Fruit fly (Drosophila melanogaster) whole organism, embryonic: ENCODE measurements around the gene CG8560.

Source experiments
- Adf1 ChIP-seq: fragments of 200-800 bp; sonication (Bioruptor generic); IDR thresholded peaks from 2 replicates; pipeline ENCODE4 v1.3.6; 2022; ENCODE audit warnings: missing biosample characterization, missing genetic modification characterization
- CG10543 ChIP-seq: fragments of 200-800 bp; sonication (Bioruptor generic); optimal IDR thresholded peaks from 3 replicates; lab custom pipeline; 2017; ENCODE audit warnings: missing biosample characterization, mild to moderate bottlenecking, missing genetic modification characterization, moderate library complexity
- CG11456 ChIP-seq: fragments of 200-800 bp; sonication (Bioruptor generic); IDR thresholded peaks from 3 replicates; pipeline ENCODE4 v1.3.6; 2022; ENCODE audit warnings: missing biosample characterization, missing genetic modification characterization
- CG14014 ChIP-seq: fragments of 200-800 bp; sonication (Bioruptor generic); IDR thresholded peaks from 2 replicates; pipeline ENCODE4 v1.3.6; 2022; ENCODE audit warnings: missing biosample characterization, missing genetic modification characterization
- CG14050 ChIP-seq: fragments of 200-800 bp; sonication (Bioruptor generic); IDR thresholded peaks from 3 replicates; pipeline ENCODE4 v1.3.6; 2022; ENCODE audit warnings: missing biosample characterization, missing genetic modification characterization
- CG14860 ChIP-seq: fragments of 200-800 bp; sonication (Bioruptor generic); IDR thresholded peaks from 3 replicates; pipeline ENCODE4 v1.3.6; 2022; ENCODE audit warnings: missing biosample characterization, missing genetic modification characterization; ENCODE audit not compliant: partially characterized antibody
- CG15479 ChIP-seq: fragments of 200-800 bp; sonication (Bioruptor generic); optimal IDR thresholded peaks from 3 replicates; lab custom pipeline; 2019; ENCODE audit warnings: missing biosample characterization, mild to moderate bottlenecking, missing genetic modification characterization, moderate library complexity
- CG17912 ChIP-seq: fragments of 200-800 bp; sonication (Bioruptor generic); optimal IDR thresholded peaks from 2 replicates; lab custom pipeline; 2018; ENCODE audit warnings: missing biosample characterization, mild to moderate bottlenecking, missing genetic modification characterization
- CG1832 ChIP-seq: fragments of 200-800 bp; sonication (Bioruptor generic); optimal IDR thresholded peaks from 2 replicates; lab custom pipeline; 2017; ENCODE audit warnings: missing biosample characterization, mild to moderate bottlenecking, missing genetic modification characterization, inconsistent platforms
- CG33557 ChIP-seq: fragments of 200-800 bp; sonication (Bioruptor generic); optimal IDR thresholded peaks from 2 replicates; lab custom pipeline; 2019; ENCODE audit warnings: missing biosample characterization, mild to moderate bottlenecking, missing genetic modification characterization, moderate library complexity
- CG4360 ChIP-seq: fragments of 200-800 bp; sonication (Bioruptor generic); IDR thresholded peaks from 2 replicates; pipeline ENCODE4 v1.3.6; 2022; ENCODE audit warnings: missing biosample characterization, missing genetic modification characterization
- CG6683 ChIP-seq: fragments of 200-800 bp; sonication (Bioruptor generic); optimal IDR thresholded peaks from 2 replicates; lab custom pipeline; 2017; ENCODE audit warnings: missing biosample characterization, mild to moderate bottlenecking, missing genetic modification characterization, missing genetic modification reagents
- CG7357 ChIP-seq: fragments of 200-800 bp; sonication (Bioruptor generic); IDR thresholded peaks from 3 replicates; pipeline ENCODE4 v1.3.6; 2022; ENCODE audit warnings: missing biosample characterization, missing genetic modification characterization
- CG8359 ChIP-seq: fragments of 200-800 bp; sonication (Bioruptor generic); optimal IDR thresholded peaks from 2 replicates; lab custom pipeline; 2017; ENCODE audit warnings: missing biosample characterization, mild to moderate bottlenecking, missing genetic modification characterization, borderline replicate concordance
- CG8924 ChIP-seq: fragments of 200-800 bp; optimal IDR thresholded peaks from 3 replicates; lab custom pipeline; 2019; ENCODE audit warnings: missing biosample characterization, mild to moderate bottlenecking, missing genetic modification characterization, moderate library complexity
- CG9932 ChIP-seq: fragments of 200-800 bp; sonication (Bioruptor generic); IDR thresholded peaks from 2 replicates; pipeline ENCODE4 v1.3.6; 2022; ENCODE audit warnings: missing biosample characterization, missing genetic modification characterization
- Dad ChIP-seq: fragments of 200-800 bp; sonication (Bioruptor generic); optimal IDR thresholded peaks from 3 replicates; lab custom pipeline; 2016; ENCODE audit warnings: missing biosample characterization, missing genetic modification characterization
- Elba2 ChIP-seq: fragments of 200-800 bp; sonication (Bioruptor generic); optimal IDR thresholded peaks from 3 replicates; lab custom pipeline; 2016; ENCODE audit warnings: missing biosample characterization, missing genetic modification characterization
- Hmx ChIP-seq: fragments of 200-800 bp; sonication (Bioruptor generic); optimal IDR thresholded peaks from 2 replicates; lab custom pipeline; 2016; ENCODE audit warnings: missing biosample characterization, missing genetic modification characterization
- MTF-1 ChIP-seq: fragments of 200-800 bp; sonication (Bioruptor generic); optimal IDR thresholded peaks from 2 replicates; lab custom pipeline; 2018; ENCODE audit warnings: missing biosample characterization, mild to moderate bottlenecking, missing genetic modification characterization, borderline replicate concordance
- Med ChIP-seq: fragments of 200-800 bp; sonication (Bioruptor generic); peaks from one replicate; lab custom pipeline; 2016; ENCODE audit warnings: missing biosample characterization, missing genetic modification characterization, mild to moderate bottlenecking, inconsistent platforms, moderate library complexity
- NC2α ChIP-seq: fragments of 200-800 bp; sonication (Bioruptor generic); optimal IDR thresholded peaks from 2 replicates; lab custom pipeline; 2016; ENCODE audit warnings: missing biosample characterization, missing genetic modification characterization
- Nf-YB ChIP-seq: fragments of 200-800 bp; sonication (Bioruptor generic); optimal IDR thresholded peaks from 3 replicates; lab custom pipeline; 2019; ENCODE audit warnings: missing biosample characterization, mild to moderate bottlenecking, missing genetic modification characterization, moderate library complexity
- Nf-YC ChIP-seq: fragments of 200-800 bp; optimal IDR thresholded peaks from 3 replicates; lab custom pipeline; 2019; ENCODE audit warnings: missing biosample characterization, mild to moderate bottlenecking, missing genetic modification characterization, moderate library complexity
- PHDP ChIP-seq: fragments of 200-800 bp; sonication (Bioruptor generic); optimal IDR thresholded peaks from 3 replicates; lab custom pipeline; 2018; ENCODE audit warnings: missing biosample characterization, mild to moderate bottlenecking, missing genetic modification characterization, moderate library complexity
- Pdp1 ChIP-seq, 2 experiments: fragments of 200-800 bp; sonication (Bioruptor generic); optimal IDR thresholded peaks; 3 replicates each; lab custom pipeline; 2016; ENCODE audit warnings: missing biosample characterization in 2 of 2, missing genetic modification characterization in 2 of 2, mild to moderate bottlenecking in 1 of 2, moderate library complexity in 1 of 2
- Ptx1 ChIP-seq: fragments of 200-800 bp; sonication (Bioruptor generic); IDR thresholded peaks from 2 replicates; pipeline ENCODE4 v1.3.6; 2022; ENCODE audit warnings: missing biosample characterization, missing genetic modification characterization
- Trl ChIP-seq, 3 experiments: fragments of >200 bp in 2 of 3; fragments of 200-800 bp in 1 of 3; sonication (Bioruptor generic) in 1 of 3; optimal IDR thresholded peaks; 2 replicates in 1 of 3; 3 replicates in 2 of 3; lab custom pipeline; 2016 to 2017; ENCODE audit warnings: missing biosample characterization in 1 of 3, missing genetic modification characterization in 1 of 3
- Usf ChIP-seq: fragments of 200-800 bp; sonication (Bioruptor generic); optimal IDR thresholded peaks from 2 replicates; lab custom pipeline; 2017; ENCODE audit warnings: missing genotype, missing biosample characterization, missing genetic modification characterization
- Xbp1 ChIP-seq: fragments of 200-800 bp; sonication (Bioruptor generic); optimal IDR thresholded peaks from 3 replicates; lab custom pipeline; 2016; ENCODE audit warnings: missing biosample characterization, mild to moderate bottlenecking, missing genetic modification characterization
- Xrp1 ChIP-seq: fragments of 200-800 bp; sonication (Bioruptor generic); IDR thresholded peaks from 2 replicates; pipeline ENCODE4 v1.3.6; 2022; ENCODE audit warnings: missing biosample characterization, missing genetic modification characterization
- aop ChIP-seq: fragments of 200-800 bp; sonication (Bioruptor generic); IDR thresholded peaks from 2 replicates; pipeline ENCODE4 v1.3.6; 2022; ENCODE audit warnings: missing biosample characterization, missing genetic modification characterization
- az2 ChIP-seq: fragments of 200-800 bp; sonication (Bioruptor generic); optimal IDR thresholded peaks from 3 replicates; lab custom pipeline; 2016; ENCODE audit warnings: missing biosample characterization, missing genetic modification characterization
- cg ChIP-seq: fragments of 200-800 bp; sonication (Bioruptor generic); optimal IDR thresholded peaks from 3 replicates; lab custom pipeline; 2019; ENCODE audit warnings: missing biosample characterization, mild to moderate bottlenecking, missing genetic modification characterization, moderate library complexity
- corto ChIP-seq: fragments of 200-800 bp; sonication (Bioruptor generic); optimal IDR thresholded peaks from 2 replicates; lab custom pipeline; 2016; ENCODE audit warnings: missing biosample characterization, mild to moderate bottlenecking, missing genetic modification characterization, moderate library complexity
- crp ChIP-seq, 2 experiments: fragments of 200-800 bp; sonication (Bioruptor generic); optimal IDR thresholded peaks; 2 replicates in 1 of 2; 3 replicates in 1 of 2; lab custom pipeline; 2017; ENCODE audit warnings: missing biosample characterization in 2 of 2, missing genetic modification characterization in 2 of 2, mild to moderate bottlenecking in 1 of 2, moderate library complexity in 1 of 2
- cwo ChIP-seq: fragments of 200-800 bp; sonication (Bioruptor generic); optimal IDR thresholded peaks from 3 replicates; lab custom pipeline; 2017; ENCODE audit warnings: missing biosample characterization, missing genetic modification characterization, mild to moderate bottlenecking, moderate library complexity, missing genetic modification reagents
- emc ChIP-seq: fragments of 200-800 bp; sonication (Bioruptor generic); optimal IDR thresholded peaks from 2 replicates; lab custom pipeline; 2016; ENCODE audit warnings: missing biosample characterization, missing genetic modification characterization
- exex ChIP-seq: fragments of 200-800 bp; sonication (Bioruptor generic); optimal IDR thresholded peaks from 4 replicates; lab custom pipeline; 2018; ENCODE audit warnings: missing biosample characterization, mild to moderate bottlenecking, missing genetic modification characterization, moderate library complexity
- fd102C ChIP-seq: fragments of 200-800 bp; sonication (Bioruptor generic); optimal IDR thresholded peaks from 2 replicates; lab custom pipeline; 2018; ENCODE audit warnings: missing biosample characterization, mild to moderate bottlenecking, missing genetic modification characterization, moderate library complexity
- insv ChIP-seq, 2 experiments: fragments of 200-800 bp; sonication (Bioruptor generic); optimal IDR thresholded peaks; 3 replicates each; lab custom pipeline; 2016 to 2018; ENCODE audit warnings: missing biosample characterization in 2 of 2, missing genetic modification characterization in 2 of 2
- nmo ChIP-seq: fragments of 200-800 bp; sonication (Bioruptor generic); optimal IDR thresholded peaks from 2 replicates; lab custom pipeline; 2018; ENCODE audit warnings: missing biosample characterization, mild to moderate bottlenecking, missing genetic modification characterization, moderate library complexity
- pros ChIP-seq: fragments of 200-800 bp; sonication (Bioruptor generic); optimal IDR thresholded peaks from 3 replicates; lab custom pipeline; 2019; ENCODE audit warnings: missing biosample characterization, mild to moderate bottlenecking, missing genetic modification characterization, moderate library complexity
- so ChIP-seq: fragments of 200-800 bp; sonication (Bioruptor generic); IDR thresholded peaks from 3 replicates; pipeline ENCODE4 v1.3.6; 2022; ENCODE audit warnings: missing biosample characterization, missing genetic modification characterization
- sqz ChIP-seq: fragments of 200-800 bp; sonication (Bioruptor generic); optimal IDR thresholded peaks from 3 replicates; lab custom pipeline; 2018; ENCODE audit warnings: missing biosample characterization, mild to moderate bottlenecking, missing genetic modification characterization
- trh ChIP-seq: fragments of 200-800 bp; sonication (Bioruptor generic); optimal IDR thresholded peaks from 2 replicates; lab custom pipeline; 2016; ENCODE audit warnings: missing biosample characterization, missing genetic modification characterization

CG8560 gene

DNA sequence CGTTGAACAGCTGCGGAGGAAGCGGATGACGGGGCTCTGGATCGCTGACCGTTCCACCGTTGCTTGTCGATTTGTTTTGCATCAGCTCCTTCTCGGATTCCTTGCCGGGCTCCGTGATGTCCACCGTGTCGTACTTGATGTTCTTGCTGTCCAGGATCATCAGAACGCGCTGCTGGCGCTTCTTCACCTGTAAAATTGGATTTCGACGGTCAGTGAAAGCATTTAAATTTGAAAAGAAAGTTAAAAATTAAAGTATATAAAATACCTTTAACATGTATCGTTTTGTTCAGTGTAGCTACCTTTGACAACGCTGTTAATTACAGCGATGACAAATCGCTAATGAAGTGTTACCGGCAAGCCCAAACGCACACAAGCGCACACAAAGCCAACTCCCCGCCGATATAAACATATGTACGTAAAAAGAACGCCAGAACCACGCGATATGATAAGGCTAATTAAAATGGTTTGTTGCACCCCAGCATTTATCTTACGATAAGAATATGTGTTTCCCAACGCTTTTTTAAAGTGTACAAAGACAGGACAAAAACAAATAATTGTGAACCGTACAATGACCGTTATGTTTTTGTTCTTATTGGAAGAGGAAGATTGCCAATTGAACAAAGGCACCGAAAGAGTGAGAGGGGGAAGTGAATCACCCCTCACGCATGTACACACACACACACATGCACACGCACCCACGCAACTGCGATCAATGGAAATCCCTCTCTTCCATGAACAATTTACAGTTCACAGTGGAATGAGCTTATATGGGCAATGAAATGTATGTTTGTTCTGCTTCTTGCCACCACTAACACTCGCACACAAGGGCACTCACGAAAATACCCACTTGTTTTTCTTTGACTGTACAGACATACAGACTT lies 35.9 kb downstream of the CG8560 start (continued):
- TF ChIP-seq CG9932 (no peak), CG7357 (GFP tag; lab: Robert Waterston, UW) (no peak), CG15479 (GFP tag; lab: Kevin White, UChicago) (peak; percentile 6), Trl (optimal IDR thresholded peaks at IDR 0.05; lab: Kevin White, UChicago) (peak in 1 of 2 experiments; percentile 19), Trl (GFP tag; optimal IDR thresholded peaks at IDR 0.05; lab: Kevin White, UChicago) (no peak), Ptx1 (0 out of 2 replicates have a peak, but pooled peaks have one; percentile 15), CG1832 (GFP tag; lab: Kevin White, UChicago) (no peak), Xrp1 (GFP tag; lab: Robert Waterston, UW) (peak; percentile 47; the same call in 1 of the 2 replicates), crp (GFP tag; optimal IDR thresholded peaks at IDR 0.05; lab: Kevin White, UChicago) (no peak), Hmx (GFP tag; lab: Kevin White, UChicago) (no peak), Usf (GFP tag; lab: Kevin White, UChicago) (no peak), MTF-1 (no peak), exex (peak; percentile 88), corto (GFP tag; lab: Kevin White, UChicago) (no peak), CG10543 (GFP tag; lab: Kevin White, UChicago) (peak; percentile 27), fd102C (no peak), Med (GFP tag; lab: Kevin White, UChicago) (peak; percentile 90), Dad (GFP tag; lab: Kevin White, UChicago) (no peak), az2 (GFP tag; lab: Kevin White, UChicago) (peak; percentile 1), PHDP (tag; lab: Kevin White, UChicago) (peak; percentile 38), Xbp1 (GFP tag; lab: Kevin White, UChicago) (peak; percentile 35)

DNA sequence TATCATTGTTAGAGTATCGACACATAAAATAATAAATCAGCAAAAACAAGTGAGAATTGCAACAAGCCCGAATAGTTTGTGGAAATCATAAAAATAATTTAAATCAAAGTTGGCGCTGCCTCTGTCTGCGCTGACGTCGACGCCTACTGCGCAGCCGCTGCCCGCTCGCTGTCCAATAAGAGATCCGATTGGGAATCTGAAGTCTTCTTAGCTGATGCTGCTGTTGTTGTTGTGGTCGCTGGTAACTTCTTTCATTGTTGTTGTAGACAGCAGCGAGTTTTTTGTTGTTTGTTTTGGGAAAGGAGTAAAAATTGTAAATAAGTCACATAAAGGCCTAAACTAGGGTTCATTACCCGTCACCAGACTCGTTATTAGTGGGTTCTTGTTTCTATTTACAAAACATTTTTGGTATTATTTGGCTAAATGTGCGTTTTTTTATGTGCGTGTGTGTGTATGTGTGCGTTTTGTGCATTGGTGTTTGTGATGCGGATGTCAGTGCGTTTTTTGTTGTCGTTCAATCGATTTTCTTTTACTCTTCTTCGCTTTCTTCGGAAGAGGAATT lies 39.2 kb downstream of the CG8560 start:
- TF ChIP-seq Nf-YB (GFP tag; lab: Kevin White, UChicago), result peak; percentile 43
- TF ChIP-seq Nf-YC (tag; lab: Kevin White, UChicago), result peak; percentile 47
- TF ChIP-seq trh (GFP tag; lab: Kevin White, UChicago), result no peak
- peak; percentile 35 for TF ChIP-seq pros
- TF ChIP-seq CG14860 (GFP tag; lab: Robert Waterston, UW), result no peak
- peak; percentile 4 for TF ChIP-seq sqz
- TF ChIP-seq aop (GFP tag; lab: Robert Waterston, UW), result peak; percentile 3; the same call in 1 of the 2 replicates
- peak; percentile 85 for TF ChIP-seq Adf1 (GFP tag; lab: Robert Waterston, UW)
- peak; percentile 59 to 96 for TF ChIP-seq insv (GFP tag; optimal IDR thresholded peaks at IDR 0.05; lab: Kevin White, UChicago)
- TF ChIP-seq CG33557 (GFP tag; lab: Kevin White, UChicago), result peak; percentile 24
- TF ChIP-seq nmo (GFP tag; lab: Kevin White, UChicago), result no peak
- no peak for TF ChIP-seq CG14050 (GFP tag; lab: Robert Waterston, UW)
- TF ChIP-seq CG14014 (GFP tag; lab: Robert Waterston, UW), result no peak
- peak; percentile 51 for TF ChIP-seq Elba2
- TF ChIP-seq so (GFP tag; lab: Robert Waterston, UW), result no peak
- no peak for TF ChIP-seq NC2α (GFP tag; lab: Kevin White, UChicago)
- TF ChIP-seq CG8359, result no peak
- TF ChIP-seq CG17912, result no peak
- no peak for TF ChIP-seq Pdp1 (GFP tag; optimal IDR thresholded peaks at IDR 0.05; lab: Kevin White, UChicago)
- TF ChIP-seq CG11456 (GFP tag; lab: Robert Waterston, UW), result no peak
- TF ChIP-seq CG15479 (GFP tag; lab: Kevin White, UChicago), result no peak
- TF ChIP-seq cg, result peak; percentile 69
- peak; percentile 97 for TF ChIP-seq CG4360 (GFP tag; lab: Robert Waterston, UW)
- no peak for TF ChIP-seq CG6683 (GFP tag; lab: Kevin White, UChicago)
- TF ChIP-seq cwo, result no peak
- no peak for TF ChIP-seq emc (GFP tag; lab: Kevin White, UChicago)
- TF ChIP-seq CG8924 (tag; lab: Kevin White, UChicago), result peak; percentile 14
